Fruit fly (Drosophila melanogaster) whole organism, prepupa: Measurements from ENCODE around the gene fzo.

Experiments
- CG11294 ChIP-seq: fragments of 200-800 bp; sonication (Bioruptor generic); IDR thresholded peaks from 2 replicates; pipeline ENCODE4 v1.3.6; 2022; ENCODE audit warnings: missing biosample characterization, missing genetic modification characterization
- CG11762 ChIP-seq: fragments of 200-800 bp; sonication (Bioruptor generic); optimal IDR thresholded peaks from 3 replicates; lab custom pipeline; 2016; ENCODE audit warnings: missing biosample characterization, missing genetic modification characterization; ENCODE audit not compliant: insufficient read depth
- CG11902 ChIP-seq: fragments of 200-800 bp; sonication (Bioruptor generic); optimal IDR thresholded peaks from 3 replicates; lab custom pipeline; 2016; ENCODE audit warnings: missing biosample characterization, missing genetic modification characterization
- CG15336 ChIP-seq: fragments of 200-800 bp; sonication (Bioruptor generic); IDR thresholded peaks from 2 replicates; pipeline ENCODE4 v1.3.6; 2022; ENCODE audit warnings: missing biosample characterization, missing genetic modification characterization
- CG1621 ChIP-seq: fragments of 200-800 bp; sonication (Bioruptor generic); optimal IDR thresholded peaks from 3 replicates; lab custom pipeline; 2018; ENCODE audit warnings: missing biosample characterization, mild to moderate bottlenecking, missing genetic modification characterization
- CG16779 ChIP-seq: fragments of 200-800 bp; sonication (Bioruptor generic); optimal IDR thresholded peaks from 3 replicates; lab custom pipeline; 2017; ENCODE audit warnings: missing biosample characterization, mild to moderate bottlenecking, missing genetic modification characterization
- CG3032 ChIP-seq: fragments of 200-800 bp; optimal IDR thresholded peaks from 2 replicates; lab custom pipeline; 2019; ENCODE audit warnings: missing biosample characterization, mild to moderate bottlenecking, missing genetic modification characterization, moderate library complexity
- CG31627 ChIP-seq: fragments of 200-800 bp; sonication (Bioruptor generic); optimal IDR thresholded peaks from 3 replicates; lab custom pipeline; 2016; ENCODE audit warnings: missing biosample characterization, missing genetic modification characterization
- CG32006 ChIP-seq: fragments of 200-800 bp; sonication (Bioruptor generic); optimal IDR thresholded peaks from 3 replicates; lab custom pipeline; 2017; ENCODE audit warnings: missing biosample characterization, mild to moderate bottlenecking, missing genetic modification characterization
- CG34406 ChIP-seq: fragments of 200-800 bp; sonication (Bioruptor generic); optimal IDR thresholded peaks from 3 replicates; lab custom pipeline; 2016; ENCODE audit warnings: missing biosample characterization, missing genetic modification characterization
- CG3919 ChIP-seq: fragments of 200-800 bp; sonication (Bioruptor generic); optimal IDR thresholded peaks from 3 replicates; lab custom pipeline; 2016; ENCODE audit warnings: missing biosample characterization, missing genetic modification characterization
- CG4318 ChIP-seq: fragments of 200-800 bp; sonication (Bioruptor generic); optimal IDR thresholded peaks from 3 replicates; lab custom pipeline; 2017; ENCODE audit warnings: missing biosample characterization, mild to moderate bottlenecking, missing genetic modification characterization
- CG6163 ChIP-seq: fragments of 200-800 bp; sonication (Bioruptor generic); IDR thresholded peaks from 3 replicates; pipeline ENCODE4 v1.3.6; 2022; ENCODE audit warnings: missing biosample characterization, missing genetic modification characterization
- CG6276 ChIP-seq: fragments of 200-800 bp; sonication (Bioruptor generic); optimal IDR thresholded peaks from 2 replicates; lab custom pipeline; 2017; ENCODE audit warnings: missing biosample characterization, mild to moderate bottlenecking, missing genetic modification characterization
- CG6792 ChIP-seq: fragments of 200-800 bp; sonication (Bioruptor generic); optimal IDR thresholded peaks from 3 replicates; lab custom pipeline; 2016; ENCODE audit warnings: missing biosample characterization, missing genetic modification characterization
- CG6808 ChIP-seq: fragments of 200-800 bp; sonication (Bioruptor generic); optimal IDR thresholded peaks from 3 replicates; lab custom pipeline; 2017; ENCODE audit warnings: missing biosample characterization, missing genetic modification characterization, mild to moderate bottlenecking, moderate library complexity, missing genetic modification reagents
- CG7368 ChIP-seq: fragments of 200-800 bp; sonication (Bioruptor generic); optimal IDR thresholded peaks from 3 replicates; lab custom pipeline; 2016; ENCODE audit warnings: missing biosample characterization, missing genetic modification characterization
- CG8632 ChIP-seq: fragments of 200-800 bp; sonication (Bioruptor generic); optimal IDR thresholded peaks from 3 replicates; lab custom pipeline; 2016; ENCODE audit warnings: missing biosample characterization, missing genetic modification characterization
- CG9139 ChIP-seq: fragments of 200-800 bp; sonication (Bioruptor generic); optimal IDR thresholded peaks from 3 replicates; lab custom pipeline; 2017; ENCODE audit warnings: missing biosample characterization, mild to moderate bottlenecking, missing genetic modification characterization
- Eip75B ChIP-seq: fragments of 200-800 bp; sonication (Bioruptor generic); optimal IDR thresholded peaks from 3 replicates; lab custom pipeline; 2016; ENCODE audit warnings: missing biosample characterization, missing genetic modification characterization
- Eip78C ChIP-seq: fragments of 200-800 bp; sonication (Bioruptor generic); peaks from one replicate; lab custom pipeline; 2016; ENCODE audit warnings: missing biosample characterization, missing genetic modification characterization
- Ets96B ChIP-seq: fragments of 200-800 bp; optimal IDR thresholded peaks from 2 replicates; lab custom pipeline; 2019; ENCODE audit warnings: missing biosample characterization, mild to moderate bottlenecking, missing genetic modification characterization, moderate library complexity
- Gug ChIP-seq: fragments of 200-800 bp; sonication (Bioruptor generic); IDR thresholded peaks from 2 replicates; pipeline ENCODE4 v1.3.6; 2022; ENCODE audit warnings: missing biosample characterization, missing genetic modification characterization
- Hr38 ChIP-seq: sonication (Bioruptor generic); optimal IDR thresholded peaks from 2 replicates; lab custom pipeline; 2016; ENCODE audit warnings: missing biosample characterization, missing genetic modification characterization
- Hr39 ChIP-seq: fragments of 200-800 bp; sonication (Bioruptor generic); optimal IDR thresholded peaks from 2 replicates; lab custom pipeline; 2016; ENCODE audit warnings: missing biosample characterization, missing genetic modification characterization
- Hr4 ChIP-seq: fragments of 200-800 bp; sonication (Bioruptor generic); optimal IDR thresholded peaks from 3 replicates; lab custom pipeline; 2016; ENCODE audit warnings: missing biosample characterization, missing genetic modification characterization
- Lpt ChIP-seq: fragments of 200-800 bp; sonication (Bioruptor generic); optimal IDR thresholded peaks from 3 replicates; lab custom pipeline; 2016; ENCODE audit warnings: missing biosample characterization, missing genetic modification characterization
- Met ChIP-seq: fragments of 200-800 bp; sonication (Bioruptor generic); optimal IDR thresholded peaks from 3 replicates; lab custom pipeline; 2016; ENCODE audit warnings: missing biosample characterization, missing genetic modification characterization
- Sox102F ChIP-seq: fragments of 200-800 bp; sonication (Bioruptor generic); optimal IDR thresholded peaks from 2 replicates; lab custom pipeline; 2016; ENCODE audit warnings: missing biosample characterization, mild to moderate bottlenecking, missing genetic modification characterization
- Sox14 ChIP-seq: fragments of 200-800 bp; sonication (Bioruptor generic); optimal IDR thresholded peaks from 3 replicates; lab custom pipeline; 2016; ENCODE audit warnings: missing biosample characterization, missing genetic modification characterization
- Sox15 ChIP-seq: fragments of 200-800 bp; sonication (Bioruptor generic); optimal IDR thresholded peaks from 3 replicates; lab custom pipeline; 2016; ENCODE audit warnings: missing biosample characterization, missing genetic modification characterization
- achi ChIP-seq: fragments of 200-800 bp; sonication (Bioruptor generic); optimal IDR thresholded peaks from 3 replicates; lab custom pipeline; 2016; ENCODE audit warnings: missing biosample characterization, missing genetic modification characterization
- cyc ChIP-seq: fragments of 200-800 bp; sonication (Bioruptor generic); optimal IDR thresholded peaks from 3 replicates; lab custom pipeline; 2016; ENCODE audit warnings: missing biosample characterization, missing genetic modification characterization
- dac ChIP-seq: fragments of 200-800 bp; sonication (Bioruptor generic); optimal IDR thresholded peaks from 2 replicates; lab custom pipeline; 2017; ENCODE audit warnings: missing biosample characterization, mild to moderate bottlenecking, missing genetic modification characterization
- dsx ChIP-seq: fragments of 200-800 bp; optimal IDR thresholded peaks from 3 replicates; lab custom pipeline; 2019; ENCODE audit warnings: missing biosample characterization, mild to moderate bottlenecking, missing genetic modification characterization, moderate library complexity; ENCODE audit not compliant: poor library complexity, severe bottlenecking
- eg ChIP-seq: fragments of 200-800 bp; sonication (Bioruptor generic); IDR thresholded peaks from 3 replicates; pipeline ENCODE4 v1.3.6; 2022; ENCODE audit warnings: missing biosample characterization, missing genetic modification characterization
- esn ChIP-seq: fragments of 200-800 bp; sonication (Bioruptor generic); optimal IDR thresholded peaks from 2 replicates; lab custom pipeline; 2016; ENCODE audit warnings: missing biosample characterization, mild to moderate bottlenecking, missing genetic modification characterization, moderate library complexity
- fd59A ChIP-seq: fragments of 200-800 bp; sonication (Bioruptor generic); optimal IDR thresholded peaks from 2 replicates; lab custom pipeline; 2017; ENCODE audit warnings: missing biosample characterization, mild to moderate bottlenecking, missing genetic modification characterization, missing genetic modification reagents
- fd85E ChIP-seq: fragments of 200-800 bp; sonication (Bioruptor generic); optimal IDR thresholded peaks from 3 replicates; lab custom pipeline; 2016; ENCODE audit warnings: missing biosample characterization, missing genetic modification characterization
- fkh ChIP-seq: fragments of 200-800 bp; sonication (Bioruptor generic); optimal IDR thresholded peaks from 3 replicates; lab custom pipeline; 2017; ENCODE audit warnings: missing biosample characterization, mild to moderate bottlenecking, missing genetic modification characterization, moderate library complexity
- net ChIP-seq: fragments of 200-800 bp; sonication (Bioruptor generic); optimal IDR thresholded peaks from 3 replicates; lab custom pipeline; 2016; ENCODE audit warnings: missing biosample characterization, missing genetic modification characterization
- pdm3 ChIP-seq: fragments of 200-800 bp; sonication (Bioruptor generic); optimal IDR thresholded peaks from 3 replicates; lab custom pipeline; 2016; ENCODE audit warnings: missing biosample characterization, missing genetic modification characterization
- salr ChIP-seq, 2 experiments: fragments of 200-800 bp; sonication (Bioruptor generic); optimal IDR thresholded peaks; 3 replicates each; lab custom pipeline; 2016 to 2018; ENCODE audit warnings: missing biosample characterization in 2 of 2, missing genetic modification characterization in 2 of 2, mild to moderate bottlenecking in 1 of 2
- spab ChIP-seq: fragments of 200-800 bp; sonication (Bioruptor generic); optimal IDR thresholded peaks from 2 replicates; lab custom pipeline; 2017; ENCODE audit warnings: missing biosample characterization, mild to moderate bottlenecking, missing genetic modification characterization, missing genetic modification reagents
- ss ChIP-seq, 2 experiments: fragments of 200-800 bp; sonication (Bioruptor generic); optimal IDR thresholded peaks; 2 replicates in 1 of 2; 3 replicates in 1 of 2; lab custom pipeline; 2017 to 2018; ENCODE audit warnings: mild to moderate bottlenecking in 2 of 2, missing biosample characterization in 2 of 2, missing genetic modification characterization in 2 of 2, moderate library complexity in 1 of 2
- vri ChIP-seq: fragments of 200-800 bp; sonication (Bioruptor generic); optimal IDR thresholded peaks from 3 replicates; lab custom pipeline; 2016; ENCODE audit warnings: missing biosample characterization, mild to moderate bottlenecking, missing genetic modification characterization

The fzo gene

DNA sequence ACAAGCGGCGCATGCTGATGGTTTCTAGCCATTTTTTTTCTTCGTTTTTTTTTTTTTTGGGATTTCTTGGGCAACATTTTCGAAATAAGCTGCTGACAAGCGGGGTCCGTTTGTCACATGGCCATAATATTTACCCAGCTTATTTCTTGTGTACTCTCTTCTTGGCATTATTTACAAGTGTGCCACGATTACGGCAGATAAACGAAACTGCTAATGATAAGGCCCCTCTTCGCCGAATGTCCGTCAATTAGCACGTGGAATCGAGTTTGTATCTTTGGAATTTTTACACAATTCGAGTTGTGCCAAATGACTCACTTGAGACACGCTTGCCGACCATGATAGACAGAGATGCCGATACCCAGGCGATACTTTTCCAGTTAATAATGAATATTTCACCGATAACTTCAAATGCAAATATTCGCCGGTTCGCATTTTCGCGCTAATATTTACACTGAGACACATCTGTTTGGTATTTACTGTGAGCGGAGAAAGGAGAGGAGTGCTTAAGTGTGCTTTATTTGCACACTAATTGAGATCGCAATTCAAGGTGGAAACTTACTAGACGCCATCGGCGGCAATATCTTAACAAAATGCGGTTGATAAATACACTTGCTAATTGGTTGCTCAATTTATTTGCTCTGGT, 27.3 kb downstream of the fzo start (continued):
- TF ChIP-seq CG4318 (GFP tag; lab: Kevin White, UChicago) (no peak), fd85E (GFP tag; lab: Kevin White, UChicago) (peak; percentile 16), Hr4 (GFP tag; lab: Kevin White, UChicago) (no peak), CG6792 (GFP tag; lab: Kevin White, UChicago) (peak; percentile 32), CG6808 (peak; percentile 23), achi (GFP tag; lab: Kevin White, UChicago) (peak; percentile 8), Ets96B (no peak), salr (GFP tag; optimal IDR thresholded peaks at IDR 0.05; lab: Kevin White, UChicago) (no peak), eg (0 out of 3 replicates have a peak, but pooled peaks have one; percentile 34), net (GFP tag; lab: Kevin White, UChicago) (peak; percentile 62), CG6276 (GFP tag; lab: Kevin White, UChicago) (no peak)

DNA sequence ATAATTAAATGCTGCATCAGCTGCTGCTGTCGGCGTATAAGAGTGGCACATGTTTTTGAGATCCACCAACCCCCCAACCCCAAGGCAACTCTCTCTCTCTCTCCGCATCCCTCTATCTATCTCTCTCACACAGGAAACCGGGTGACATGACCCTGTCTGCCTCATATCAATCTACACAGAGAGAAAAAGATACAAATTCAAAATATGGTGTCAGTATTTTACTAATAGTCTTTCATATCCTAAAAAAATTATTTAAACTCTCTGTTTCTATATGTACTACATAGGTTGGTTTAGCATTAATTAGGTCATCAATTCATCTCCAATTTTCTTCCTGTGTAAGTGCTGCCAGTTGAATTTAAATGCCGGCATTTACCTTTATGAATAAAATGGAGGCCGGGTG, 28.5 kb downstream of the fzo start:
- TF ChIP-seq CG8632 (GFP tag; lab: Kevin White, UChicago): peak; percentile 97
- peak; percentile 96 for TF ChIP-seq CG6163 (GFP tag; lab: Robert Waterston, UW)
- peak; percentile 90 for TF ChIP-seq CG9139 (GFP tag; lab: Kevin White, UChicago)
- TF ChIP-seq fd85E (GFP tag; lab: Kevin White, UChicago): peak; percentile 88
- TF ChIP-seq Ets96B: peak; percentile 95
- TF ChIP-seq CG15336: peak; percentile 93
- peak; percentile 69 for TF ChIP-seq CG16779 (tag; lab: Kevin White, UChicago)
- TF ChIP-seq fd59A (GFP tag; lab: Kevin White, UChicago): peak; percentile 90
- TF ChIP-seq Eip75B (GFP tag; lab: Kevin White, UChicago): peak; percentile 97
- peak; percentile 97 for TF ChIP-seq Sox102F (GFP tag; lab: Kevin White, UChicago)
- TF ChIP-seq Hr39: peak; percentile 98
- peak; percentile 16 for TF ChIP-seq Hr38 (GFP tag; lab: Kevin White, UChicago)
- TF ChIP-seq vri: peak; percentile 96
- TF ChIP-seq CG4318 (GFP tag; lab: Kevin White, UChicago): peak; percentile 74
- TF ChIP-seq Hr4 (GFP tag; lab: Kevin White, UChicago): peak; percentile 97
- peak; percentile 98 for TF ChIP-seq CG31627 (GFP tag; lab: Kevin White, UChicago)
- TF ChIP-seq fkh (GFP tag; lab: Kevin White, UChicago): no peak
- TF ChIP-seq CG1621 (tag; lab: Kevin White, UChicago): peak; percentile 94
- peak; percentile 97 for TF ChIP-seq pdm3
- peak; percentile 54 for TF ChIP-seq CG6276 (GFP tag; lab: Kevin White, UChicago)
- TF ChIP-seq Met: peak; percentile 98
- peak; percentile 97 for TF ChIP-seq CG3919 (GFP tag; lab: Kevin White, UChicago)
- TF ChIP-seq salr (GFP tag; optimal IDR thresholded peaks at IDR 0.05; lab: Kevin White, UChicago): peak; percentile 87 to 89
- TF ChIP-seq Gug (GFP tag; lab: Robert Waterston, UW): peak; percentile 85
- TF ChIP-seq CG32006 (GFP tag; lab: Kevin White, UChicago): peak; percentile 90
- peak; percentile 95 for TF ChIP-seq CG11762 (GFP tag; lab: Kevin White, UChicago)
- peak; percentile 99 for TF ChIP-seq Eip78C (GFP tag; lab: Kevin White, UChicago)
- TF ChIP-seq CG7368 (GFP tag; lab: Kevin White, UChicago): peak; percentile 95
- peak; percentile 67 for TF ChIP-seq dac (GFP tag; lab: Kevin White, UChicago)
- peak; percentile 94 for TF ChIP-seq Sox15 (GFP tag; lab: Kevin White, UChicago)
- peak; percentile 97 for TF ChIP-seq CG6792 (GFP tag; lab: Kevin White, UChicago)
- peak; percentile 97 for TF ChIP-seq Sox14 (GFP tag; lab: Kevin White, UChicago)
- TF ChIP-seq CG11294: peak; percentile 87
- peak; percentile 97 for TF ChIP-seq net (GFP tag; lab: Kevin White, UChicago)
- peak; percentile 91 for TF ChIP-seq eg
- peak; percentile 96 for TF ChIP-seq cyc (GFP tag; lab: Kevin White, UChicago)
- peak; percentile 90 for TF ChIP-seq CG6808
- peak; percentile 93 for TF ChIP-seq CG3032
- TF ChIP-seq spab (GFP tag; lab: Kevin White, UChicago): peak; percentile 88
- TF ChIP-seq esn (GFP tag; lab: Kevin White, UChicago): peak; percentile 99
- peak; percentile 89 for TF ChIP-seq Lpt (GFP tag; lab: Kevin White, UChicago)
- TF ChIP-seq CG34406 (GFP tag; lab: Kevin White, UChicago): peak; percentile 97
- peak; percentile 96 for TF ChIP-seq achi (GFP tag; lab: Kevin White, UChicago)
- peak; percentile 86 for TF ChIP-seq dsx
- TF ChIP-seq ss (GFP tag; optimal IDR thresholded peaks at IDR 0.05; lab: Kevin White, UChicago): peak; percentile 72 to 90
- TF ChIP-seq CG11902 (GFP tag; lab: Kevin White, UChicago): peak; percentile 88
